Fruit fly (Drosophila melanogaster): ENCODE results near the gene Ca-beta.
A peak's percentile ranks its signal among the peaks of the same experiment; 100 is the strongest.

Gene Ca-beta

dm6 chr2L:11167997-11168396 lies 35.3 kb downstream of the Ca-beta start:
- TF ChIP-seq nmo (GFP tag; optimal IDR thresholded peaks at IDR 0.05), result peak; percentile 14
- TF ChIP-seq CG30403 (GFP tag; optimal IDR thresholded peaks at IDR 0.05), result no peak
- peak; percentile 20; the same call in 1 of the 3 replicates for TF ChIP-seq Opbp (GFP tag; IDR thresholded peaks at IDR 0.05; ENCODE audit: partially characterized antibody)
- TF ChIP-seq bbx (GFP tag; IDR thresholded peaks at IDR 0.05; ENCODE audit: partially characterized antibody), result 0 out of 2 replicates have a peak, but pooled peaks have one; percentile 34
- peak; percentile 46; the same call in 1 of the 2 replicates for TF ChIP-seq Bgb (GFP tag; IDR thresholded peaks at IDR 0.05; ENCODE audit: partially characterized antibody)
- TF ChIP-seq row (GFP tag; IDR thresholded peaks at IDR 0.05), result peak; percentile 72; the same call in 2 of the 3 replicates
- 0 out of 3 replicates have a peak, but pooled peaks have one; percentile 8 for TF ChIP-seq z (GFP tag; IDR thresholded peaks at IDR 0.05)
- peak; percentile 10 for TF ChIP-seq CG12071 (GFP tag; optimal IDR thresholded peaks at IDR 0.05)
- no peak for TF ChIP-seq Xbp1 (GFP tag; optimal IDR thresholded peaks at IDR 0.05)
- TF ChIP-seq sens (GFP tag), result peak; percentile 50
- peak; percentile 27; the same call in 1 of the 2 replicates for TF ChIP-seq CG9932 (GFP tag; IDR thresholded peaks at IDR 0.05)
- peak; percentile 22 for TF ChIP-seq ewg (GFP tag; optimal IDR thresholded peaks at IDR 0.05)
- TF ChIP-seq stc (GFP tag; IDR thresholded peaks at IDR 0.05), result 0 out of 2 replicates have a peak, but pooled peaks have one; percentile 15
- TF ChIP-seq onecut (GFP tag; IDR thresholded peaks at IDR 0.05), result peak; percentile 99
- 0 out of 3 replicates have a peak, but pooled peaks have one; percentile 41 for TF ChIP-seq CG14860 (GFP tag; IDR thresholded peaks at IDR 0.05; ENCODE audit: partially characterized antibody)
- 0 out of 3 replicates have a peak, but pooled peaks have one; percentile 13 for TF ChIP-seq so (GFP tag; IDR thresholded peaks at IDR 0.05)
- peak; percentile 39; the same call in 1 of the 3 replicates for TF ChIP-seq CG34422 (GFP tag; IDR thresholded peaks at IDR 0.05)
- peak; percentile 59; the same call in 1 of the 2 replicates for TF ChIP-seq seq (GFP tag; IDR thresholded peaks at IDR 0.05)
- peak; percentile 28; the same call in 1 of the 2 replicates for TF ChIP-seq Dref (GFP tag; IDR thresholded peaks at IDR 0.05)
- TF ChIP-seq Med (GFP tag), result peak; percentile 52
- TF ChIP-seq crol (GFP tag; IDR thresholded peaks at IDR 0.05), result peak; percentile 82
- 0 out of 2 replicates have a peak, but pooled peaks have one; percentile 17 for TF ChIP-seq amos (GFP tag; IDR thresholded peaks at IDR 0.05; ENCODE audit: partially characterized antibody)
- TF ChIP-seq CG10543 (GFP tag; optimal IDR thresholded peaks at IDR 0.05), result peak; percentile 32
- 0 out of 3 replicates have a peak, but pooled peaks have one; percentile 31 for TF ChIP-seq knrl (GFP tag; IDR thresholded peaks at IDR 0.05; ENCODE audit: partially characterized antibody)
- peak; percentile 20 for TF ChIP-seq CG18599 (GFP tag; optimal IDR thresholded peaks at IDR 0.05)
- TF ChIP-seq CG12769 (tag; optimal IDR thresholded peaks at IDR 0.05), result no peak
- no peak for TF ChIP-seq gem (tag; optimal IDR thresholded peaks at IDR 0.05)
- peak; percentile 84 for TF ChIP-seq abd-A (tag; optimal IDR thresholded peaks at IDR 0.05)
- TF ChIP-seq CG18011 (GFP tag; optimal IDR thresholded peaks at IDR 0.05), result no peak
- TF ChIP-seq scrt (GFP tag; optimal IDR thresholded peaks at IDR 0.05), result peak; percentile 98
- 0 out of 2 replicates have a peak, but pooled peaks have one; percentile 21 for TF ChIP-seq nerfin-2 (GFP tag; IDR thresholded peaks at IDR 0.05; ENCODE audit: partially characterized antibody)
- no peak for TF ChIP-seq NfI (GFP tag; optimal IDR thresholded peaks at IDR 0.05)
- 0 out of 3 replicates have a peak, but pooled peaks have one; percentile 49 for TF ChIP-seq CG6791 (GFP tag; IDR thresholded peaks at IDR 0.05; ENCODE audit: partially characterized antibody)
- no peak for TF ChIP-seq trem (tag; optimal IDR thresholded peaks at IDR 0.05)
- TF ChIP-seq MBD-R2 (GFP tag; IDR thresholded peaks at IDR 0.05), result peak; percentile 70
- TF ChIP-seq cg (GFP tag; optimal IDR thresholded peaks at IDR 0.05), result peak; percentile 69
- peak; percentile 49 for TF ChIP-seq kah (GFP tag; optimal IDR thresholded peaks at IDR 0.05)
- TF ChIP-seq CG43689 (GFP tag; IDR thresholded peaks at IDR 0.05), result no peak
- TF ChIP-seq HLH4C (GFP tag; IDR thresholded peaks at IDR 0.05; ENCODE audit: partially characterized antibody), result peak; percentile 12; the same call in 1 of the 3 replicates
- peak; percentile 96 for TF ChIP-seq nerfin-1 (tag; optimal IDR thresholded peaks at IDR 0.05)
- TF ChIP-seq sr (GFP tag; IDR thresholded peaks at IDR 0.05), result peak; percentile 61; the same call in 2 of the 3 replicates
- no peak for TF ChIP-seq Dip2 (GFP tag; IDR thresholded peaks at IDR 0.05)
- no peak for TF ChIP-seq CG11398 (GFP tag; optimal IDR thresholded peaks at IDR 0.05)
- TF ChIP-seq CG4820 (GFP tag; optimal IDR thresholded peaks at IDR 0.05), result no peak
- TF ChIP-seq vvl (GFP tag; IDR thresholded peaks at IDR 0.05), result 0 out of 2 replicates have a peak, but pooled peaks have one; percentile 7
- 0 out of 2 replicates have a peak, but pooled peaks have one; percentile 24 for TF ChIP-seq Atf6 (GFP tag; IDR thresholded peaks at IDR 0.05)
- TF ChIP-seq Doc3 (GFP tag; IDR thresholded peaks at IDR 0.05; ENCODE audit: partially characterized antibody), result 0 out of 3 replicates have a peak, but pooled peaks have one; percentile 17
- no peak for TF ChIP-seq pho (GFP tag; optimal IDR thresholded peaks at IDR 0.05)
